Fruit fly (Drosophila melanogaster) ovary, adult (tissue): ENCODE results near the gene rdgC.

Source experiments
- CG17801 ChIP-seq: fragments of 200-800 bp; optimal IDR thresholded peaks from 2 replicates; lab custom pipeline; 2019; ENCODE audit warnings: missing biosample characterization, mild to moderate bottlenecking, missing genetic modification characterization, moderate library complexity; ENCODE audit not compliant: partially characterized antibody

Gene rdgC

DNA sequence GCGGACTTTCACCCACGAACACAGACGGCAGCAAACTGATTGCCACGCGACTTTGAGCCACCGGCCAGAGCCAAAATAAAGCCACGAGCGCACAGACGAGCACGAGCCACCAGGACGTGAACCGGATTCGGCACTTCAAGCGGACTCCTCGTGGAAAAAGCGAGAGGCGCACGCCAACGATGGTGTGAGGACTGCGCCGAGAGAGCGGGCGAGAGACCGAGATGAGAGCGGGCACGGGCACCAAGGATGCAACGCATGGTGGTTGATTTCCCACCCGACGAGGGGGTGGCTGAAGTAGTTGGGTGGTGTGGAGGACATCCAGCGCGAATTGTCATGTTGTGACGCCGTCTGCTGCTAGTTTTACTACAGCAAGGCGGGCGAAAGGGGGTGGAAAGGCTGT, 47.2 kb downstream of the rdgC start, which contains the start of gene gogo:
TSS of gene gogo (minus strand) at position 39 of the 400 bp plus-strand sequence.
- no peak for TF ChIP-seq CG17801

DNA sequence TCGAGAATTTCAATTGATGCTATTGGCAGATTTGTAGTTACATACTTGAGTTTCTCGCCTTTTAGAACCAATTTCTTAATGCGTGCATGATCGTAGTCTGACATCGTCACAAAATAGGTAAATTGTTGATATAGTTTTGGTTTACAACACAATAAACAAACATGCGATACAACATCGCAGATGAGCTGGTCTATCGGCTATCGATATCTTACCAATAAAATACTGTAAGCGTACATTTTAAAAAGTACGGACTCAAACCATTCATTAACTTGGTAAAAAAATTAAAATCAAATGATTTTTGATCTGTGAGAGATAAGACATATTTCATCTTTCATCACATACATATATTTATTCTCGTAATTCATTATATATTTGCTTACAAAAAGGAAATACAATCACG, 48.9 kb downstream of the rdgC start, which contains the start of gene FRG1:
TSS of gene FRG1 (minus strand) at position 175 of the 400 bp plus-strand sequence.
- TF ChIP-seq CG17801: no peak

DNA sequence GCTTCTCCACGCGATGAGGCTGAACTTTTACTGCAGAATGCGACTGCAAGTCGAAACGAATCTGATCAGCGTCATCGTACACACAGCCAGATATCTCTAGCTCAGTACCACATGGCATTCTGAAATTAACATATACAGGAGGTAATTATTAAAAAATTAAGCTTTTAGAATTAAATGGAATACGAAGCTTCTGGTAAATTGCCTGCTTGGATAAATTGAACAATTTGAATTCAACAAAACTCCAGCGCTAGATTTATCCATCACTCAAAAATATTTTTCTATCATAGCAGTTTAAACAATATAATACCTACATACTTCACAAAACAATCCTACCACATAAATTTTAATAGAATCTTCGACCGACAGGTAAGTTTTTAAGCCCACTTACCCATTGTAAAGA, 51.2 kb downstream of the rdgC start, which contains the start of gene SCCRO4:
TSS of gene SCCRO4 (plus strand) at position 301 of the 400 bp plus-strand sequence.
- TF ChIP-seq CG17801: no peak

dm6 chr3L:20302081-20302630, 54.3 kb downstream of the rdgC start, which contains the start of gene Pex23:
TSS of gene Pex23 (minus strand) at chr3L:20302141.
- TF ChIP-seq CG17801: peak; percentile 80

DNA sequence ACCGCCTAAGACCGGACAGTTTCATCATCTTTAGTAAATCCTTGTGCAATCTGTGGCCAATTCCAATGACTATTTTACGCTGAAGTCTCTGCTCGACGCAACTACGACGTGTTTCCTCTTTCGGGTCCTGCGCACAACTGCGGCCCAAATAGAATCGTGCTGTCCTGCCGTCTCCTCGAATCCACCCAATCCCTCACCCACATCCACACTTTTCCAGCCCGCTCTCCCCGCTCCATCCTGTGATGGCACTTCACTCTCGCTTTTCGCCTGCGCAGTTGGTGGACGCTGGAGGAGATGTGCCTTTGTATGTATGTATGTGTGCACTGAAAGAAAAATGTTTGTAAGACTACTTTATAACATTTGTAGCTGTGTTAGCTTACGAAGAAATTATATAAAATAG, 58.3 kb downstream of the rdgC start, which contains the start of gene CG32225:
TSS of gene CG32225 (minus strand) at position 142 of the 400 bp plus-strand sequence.
- no peak for TF ChIP-seq CG17801

dm6 chr3L:20309354-20309753, 61.5 kb downstream of the rdgC start, which contains the start of gene polo:
TSS of gene polo (plus strand) at chr3L:20309654.
- no peak for TF ChIP-seq CG17801

DNA sequence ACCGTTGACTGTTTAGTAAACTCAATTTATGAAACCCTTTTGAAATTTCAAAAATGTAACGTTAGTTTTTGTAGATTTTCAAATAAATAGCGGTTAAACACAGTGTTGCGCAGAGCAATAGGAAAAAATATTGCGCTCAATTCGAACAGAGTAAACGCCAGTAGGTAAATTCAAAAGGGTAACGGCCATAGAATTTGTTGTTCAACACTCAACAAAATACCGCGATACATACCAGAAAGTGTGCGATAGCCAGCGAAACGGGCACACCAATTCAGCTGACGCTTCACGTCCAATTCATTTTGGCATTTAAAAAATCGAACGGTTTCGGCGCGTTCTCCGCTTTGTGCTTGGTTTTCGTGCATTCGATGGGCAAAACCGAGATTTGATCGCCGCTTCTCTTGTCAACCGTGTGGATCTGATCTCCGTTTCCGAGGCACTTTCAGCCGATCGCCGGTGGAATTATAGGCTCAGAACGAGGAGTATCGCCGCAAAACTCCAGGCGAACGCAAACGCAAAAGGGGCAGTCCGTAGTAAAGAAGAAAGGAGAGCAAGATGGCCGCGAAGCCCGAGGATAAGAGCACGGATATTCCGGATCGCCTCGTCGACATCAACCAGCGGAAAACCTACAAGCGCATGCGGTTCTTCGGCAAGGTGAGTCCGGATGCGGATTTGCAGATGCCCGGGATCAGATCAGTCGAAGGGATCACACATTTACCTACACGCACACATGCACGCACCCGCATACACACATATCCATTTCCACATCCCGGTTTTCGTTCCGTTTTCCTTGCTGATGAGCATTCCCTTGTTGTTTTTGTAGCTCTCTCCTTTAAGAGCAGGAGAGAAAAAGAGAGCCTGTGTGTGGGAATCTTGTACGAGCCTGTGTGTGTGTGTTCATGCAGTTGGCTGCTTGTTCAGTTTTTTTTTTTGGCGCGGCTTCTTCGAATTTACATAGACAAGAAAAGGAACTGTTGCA, 62.2 kb downstream of the rdgC start:
- TF ChIP-seq CG17801: peak; percentile 20

dm6 chr3L:20313469-20313868, 65.6 kb downstream of the rdgC start, which contains the start of gene alphaSnap:
TSS of gene alphaSnap (plus strand) at chr3L:20313632.
- TF ChIP-seq CG17801: peak; percentile 63
